Fruit fly (Drosophila melanogaster): ENCODE data around the gene CG11964.

CG11964 gene

DNA sequence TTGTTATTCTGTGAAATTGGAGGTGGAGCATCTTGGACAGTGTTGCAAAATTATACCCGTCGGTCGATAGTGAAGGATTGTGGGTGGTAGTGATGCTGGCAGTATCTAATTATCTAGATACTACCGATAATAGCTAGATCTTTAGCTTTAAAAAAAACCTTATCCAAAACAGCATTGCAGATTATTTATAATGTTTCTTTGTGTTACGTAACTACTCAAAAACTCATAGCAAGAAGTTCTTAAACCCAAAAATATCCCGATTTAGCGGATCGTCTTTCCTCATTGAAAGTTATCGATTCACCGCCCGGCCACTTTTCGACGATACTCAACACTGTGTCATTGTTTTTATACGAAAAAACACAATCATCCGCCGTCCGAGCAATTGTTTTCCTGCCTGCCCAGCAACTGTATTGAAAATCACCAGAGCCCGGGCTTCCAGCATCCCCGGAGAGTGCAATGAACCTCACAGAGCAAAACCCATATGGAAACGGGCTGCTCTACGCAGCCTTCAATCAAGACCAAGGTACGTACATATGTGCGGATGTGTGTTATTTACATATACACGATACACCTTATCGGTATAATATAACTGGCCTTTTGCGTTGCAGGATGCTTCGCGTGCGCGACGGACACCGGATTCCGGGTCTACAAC, 48.2 kb upstream of the CG11964 start, which contains the start of gene CG11975 (continued):
- TF ChIP-seq pan (optimal IDR thresholded peaks at IDR 0.05) (no peak), pan (GFP tag; optimal IDR thresholded peaks at IDR 0.05 in 1 of 2, IDR thresholded peaks at IDR 0.05 in 1 of 2) (peak in 1 of 2 experiments; percentile 24), CG15011 (GFP tag; optimal IDR thresholded peaks at IDR 0.05) (no peak), CG8290 (GFP tag; optimal IDR thresholded peaks at IDR 0.05) (peak; percentile 84), CG8290 (tag; optimal IDR thresholded peaks at IDR 0.05) (peak in 1 of 2 experiments; percentile 2), CG4404 (GFP tag; IDR thresholded peaks at IDR 0.05) (peak; percentile 44; the same call in 1 of the 2 replicates), CG17328 (GFP tag; IDR thresholded peaks at IDR 0.05) (no peak; the same call in 1 of the 2 replicates), az2 (GFP tag; optimal IDR thresholded peaks at IDR 0.05) (peak; percentile 73), ham (GFP tag; IDR thresholded peaks at IDR 0.05) (no peak), CG17829 (tag; optimal IDR thresholded peaks at IDR 0.05) (peak; percentile 72), Dbx (GFP tag; IDR thresholded peaks at IDR 0.05) (peak; percentile 81; the same call in 2 of the 3 replicates), CG17802 (tag; optimal IDR thresholded peaks at IDR 0.05) (peak; percentile 20), Max (GFP tag; optimal IDR thresholded peaks at IDR 0.05) (peak; percentile 79), yki (optimal IDR thresholded peaks at IDR 0.05) (no peak), CG2116 (GFP tag; optimal IDR thresholded peaks at IDR 0.05) (peak; percentile 89), unpg (GFP tag; optimal IDR thresholded peaks at IDR 0.05) (no peak), CG9797 (GFP tag; optimal IDR thresholded peaks at IDR 0.05) (peak; percentile 24), CG14965 (GFP tag; optimal IDR thresholded peaks at IDR 0.05; ENCODE audit: borderline replicate concordance) (peak; percentile 6), CG7839 (tag; optimal IDR thresholded peaks at IDR 0.05) (no peak), usp (GFP tag; optimal IDR thresholded peaks at IDR 0.05) (no peak), CG4424 (GFP tag; optimal IDR thresholded peaks at IDR 0.05) (peak; percentile 77), MBD-R2 (GFP tag; IDR thresholded peaks at IDR 0.05) (peak; percentile 89), CG16815 (GFP tag; optimal IDR thresholded peaks at IDR 0.05) (peak; percentile 29), CG12236 (GFP tag; optimal IDR thresholded peaks at IDR 0.05) (peak; percentile 36), HmgD (GFP tag; optimal IDR thresholded peaks at IDR 0.05) (peak; percentile 91), CG42726 (GFP tag; IDR thresholded peaks at IDR 0.05; ENCODE audit: partially characterized antibody) (no peak), CG4820 (GFP tag; optimal IDR thresholded peaks at IDR 0.05) (peak; percentile 70), CG17385 (GFP tag; optimal IDR thresholded peaks at IDR 0.05) (no peak), CG1529 (GFP tag; optimal IDR thresholded peaks at IDR 0.05) (peak; percentile 51), tx (GFP tag; optimal IDR thresholded peaks at IDR 0.05) (peak; percentile 86), CG2875 (GFP tag; optimal IDR thresholded peaks at IDR 0.05) (no peak), Dad (GFP tag; optimal IDR thresholded peaks at IDR 0.05) (peak; percentile 70), CrebB (tag; optimal IDR thresholded peaks at IDR 0.05) (no peak), CG2202 (tag; optimal IDR thresholded peaks at IDR 0.05) (no peak), abd-A (tag; optimal IDR thresholded peaks at IDR 0.05) (no peak), CG4282 (GFP tag; optimal IDR thresholded peaks at IDR 0.05) (peak; percentile 43), CG3163 (GFP tag; optimal IDR thresholded peaks at IDR 0.05) (peak; percentile 73), eyg (GFP tag; optimal IDR thresholded peaks at IDR 0.05) (peak; percentile 80), crc (GFP tag; optimal IDR thresholded peaks at IDR 0.05) (peak; percentile 60), tna (GFP tag; IDR thresholded peaks at IDR 0.05; ENCODE audit: partially characterized antibody) (no peak), HLH3B (GFP tag; IDR thresholded peaks at IDR 0.05) (peak; percentile 25; the same call in 1 of the 2 replicates), Elba2 (GFP tag; optimal IDR thresholded peaks at IDR 0.05) (no peak), crp (GFP tag; optimal IDR thresholded peaks at IDR 0.05) (peak in 1 of 2 experiments; percentile 35), CG8765 (GFP tag; IDR thresholded peaks at IDR 0.05) (peak; percentile 57), CkIIα-i1 (GFP tag; IDR thresholded peaks at IDR 0.05) (no peak), CG7556 (GFP tag; optimal IDR thresholded peaks at IDR 0.05) (peak; percentile 62), Xbp1 (GFP tag; optimal IDR thresholded peaks at IDR 0.05) (peak; percentile 78), fu2 (GFP tag; optimal IDR thresholded peaks at IDR 0.05) (peak; percentile 85), CG31365 (tag; optimal IDR thresholded peaks at IDR 0.05) (no peak), Drgx (GFP tag; IDR thresholded peaks at IDR 0.05) (no peak; the same call in 1 of the 2 replicates), CG7963 (GFP tag; IDR thresholded peaks at IDR 0.05; ENCODE audit: partially characterized antibody) (0 out of 3 replicates have a peak, but pooled peaks have one; percentile 4)

All from whole organism, embryonic.